Fruit fly (Drosophila melanogaster): Measurements from ENCODE around the gene alpha-Est8.

alpha-Est8 gene

dm6 chr3R:7493745-7494144 is 21.7 kb downstream of the alpha-Est8 start, which contains the start of gene alpha-Est10:
Gene alpha-Est10 (minus strand): TSS chr3R:7493845.
- TF ChIP-seq CG8478 (optimal IDR thresholded peaks at IDR 0.05) (no peak), usp (GFP tag; optimal IDR thresholded peaks at IDR 0.05) (no peak), Dll (optimal IDR thresholded peaks at IDR 0.05) (no peak), EcR (GFP tag; optimal IDR thresholded peaks at IDR 0.05) (no peak), psq (optimal IDR thresholded peaks at IDR 0.05) (no peak), pan (optimal IDR thresholded peaks at IDR 0.05) (no peak)

dm6 chr3R:7493171-7493570 is 22.3 kb downstream of the alpha-Est8 start, which contains the start of gene CG42656:
Gene CG42656 (minus strand): TSS chr3R:7493271.
- no peak for TF ChIP-seq Dll (optimal IDR thresholded peaks at IDR 0.05)
- no peak for TF ChIP-seq usp (GFP tag; optimal IDR thresholded peaks at IDR 0.05)
- no peak for TF ChIP-seq EcR (GFP tag; optimal IDR thresholded peaks at IDR 0.05)
- TF ChIP-seq pan (optimal IDR thresholded peaks at IDR 0.05) = no peak
- no peak for TF ChIP-seq CG8478 (optimal IDR thresholded peaks at IDR 0.05)
- TF ChIP-seq psq (optimal IDR thresholded peaks at IDR 0.05) = no peak

dm6 chr3R:7492099-7492498 is 23.4 kb downstream of the alpha-Est8 start:
- no peak for TF ChIP-seq CG8478 (optimal IDR thresholded peaks at IDR 0.05)
- TF ChIP-seq usp (GFP tag; optimal IDR thresholded peaks at IDR 0.05) = no peak
- TF ChIP-seq pan (optimal IDR thresholded peaks at IDR 0.05) = peak; percentile 9
- TF ChIP-seq Dll (optimal IDR thresholded peaks at IDR 0.05) = no peak
- no peak for TF ChIP-seq EcR (GFP tag; optimal IDR thresholded peaks at IDR 0.05)
- no peak for TF ChIP-seq psq (optimal IDR thresholded peaks at IDR 0.05)

dm6 chr3R:7491453-7491853 is 24.0 kb downstream of the alpha-Est8 start:
- TF ChIP-seq psq (optimal IDR thresholded peaks at IDR 0.05) (no peak), EcR (GFP tag; optimal IDR thresholded peaks at IDR 0.05) (peak in 1 of 2 experiments; percentile 17)

dm6 chr3R:7490884-7491283 is 24.6 kb downstream of the alpha-Est8 start:
- TF ChIP-seq CG8478 (optimal IDR thresholded peaks at IDR 0.05) = no peak
- TF ChIP-seq Dll (optimal IDR thresholded peaks at IDR 0.05) = no peak
- TF ChIP-seq usp (GFP tag; optimal IDR thresholded peaks at IDR 0.05) = no peak
- no peak for TF ChIP-seq EcR (GFP tag; optimal IDR thresholded peaks at IDR 0.05)
- TF ChIP-seq psq (optimal IDR thresholded peaks at IDR 0.05) = no peak
- no peak for TF ChIP-seq pan (optimal IDR thresholded peaks at IDR 0.05)

dm6 chr3R:7489902-7490301 is 25.6 kb downstream of the alpha-Est8 start:
- TF ChIP-seq pan (optimal IDR thresholded peaks at IDR 0.05) (no peak), CG8478 (optimal IDR thresholded peaks at IDR 0.05) (no peak)

- no peak for TF ChIP-seq usp (GFP tag; optimal IDR thresholded peaks at IDR 0.05)
- no peak for TF ChIP-seq EcR (GFP tag; optimal IDR thresholded peaks at IDR 0.05)
- TF ChIP-seq pan (optimal IDR thresholded peaks at IDR 0.05) = no peak
- no peak for TF ChIP-seq CG8478 (optimal IDR thresholded peaks at IDR 0.05)
- TF ChIP-seq Dll (optimal IDR thresholded peaks at IDR 0.05) = no peak
- no peak for TF ChIP-seq psq (optimal IDR thresholded peaks at IDR 0.05)
Observed at dm6 chr3R:7475708-7476107, 39.8 kb downstream of the alpha-Est8 start.

- peak; percentile 74 to 87 for TF ChIP-seq EcR (GFP tag; optimal IDR thresholded peaks at IDR 0.05)
- no peak for TF ChIP-seq usp (GFP tag; optimal IDR thresholded peaks at IDR 0.05)
Observed at dm6 chr3R:7474616-7475120, 40.8 kb downstream of the alpha-Est8 start.

- TF ChIP-seq psq (optimal IDR thresholded peaks at IDR 0.05) (no peak), Dll (optimal IDR thresholded peaks at IDR 0.05) (no peak)
Observed at dm6 chr3R:7473767-7474254, 41.7 kb downstream of the alpha-Est8 start, which contains the start of gene CG1142. Gene CG1142 (minus strand): TSS chr3R:7473781.

- TF ChIP-seq psq (optimal IDR thresholded peaks at IDR 0.05) (no peak), pan (optimal IDR thresholded peaks at IDR 0.05) (no peak), Dll (optimal IDR thresholded peaks at IDR 0.05) (no peak), usp (GFP tag; optimal IDR thresholded peaks at IDR 0.05) (no peak), EcR (GFP tag; optimal IDR thresholded peaks at IDR 0.05) (no peak), CG8478 (optimal IDR thresholded peaks at IDR 0.05) (no peak)
Observed at dm6 chr3R:7471894-7472293, 43.6 kb downstream of the alpha-Est8 start.
